Fruit fly (Drosophila melanogaster) whole organism, prepupa: ENCODE results near the gene Agpat2.

Experiments used
- Blimp-1 ChIP-seq: fragments of 200-800 bp; sonication (Bioruptor generic); optimal IDR thresholded peaks from 3 replicates; lab custom pipeline; 2017; ENCODE audit warnings: missing biosample characterization, missing genetic modification characterization, mild to moderate bottlenecking, moderate library complexity, missing genetic modification reagents
- CG10631 ChIP-seq: fragments of 200-800 bp; sonication (Bioruptor generic); optimal IDR thresholded peaks from 2 replicates; lab custom pipeline; 2016; ENCODE audit warnings: missing biosample characterization, missing genetic modification characterization
- CG10669 ChIP-seq: fragments of 200-800 bp; sonication (Bioruptor generic); optimal IDR thresholded peaks from 3 replicates; lab custom pipeline; 2018; ENCODE audit warnings: missing biosample characterization, mild to moderate bottlenecking, missing genetic modification characterization, moderate library complexity
- CG11294 ChIP-seq: fragments of 200-800 bp; sonication (Bioruptor generic); IDR thresholded peaks from 2 replicates; pipeline ENCODE4 v1.3.6; 2022; ENCODE audit warnings: missing biosample characterization, missing genetic modification characterization
- CG11902 ChIP-seq: fragments of 200-800 bp; sonication (Bioruptor generic); optimal IDR thresholded peaks from 3 replicates; lab custom pipeline; 2016; ENCODE audit warnings: missing biosample characterization, missing genetic modification characterization
- CG15336 ChIP-seq: fragments of 200-800 bp; sonication (Bioruptor generic); IDR thresholded peaks from 2 replicates; pipeline ENCODE4 v1.3.6; 2022; ENCODE audit warnings: missing biosample characterization, missing genetic modification characterization
- CG31627 ChIP-seq: fragments of 200-800 bp; sonication (Bioruptor generic); optimal IDR thresholded peaks from 3 replicates; lab custom pipeline; 2016; ENCODE audit warnings: missing biosample characterization, missing genetic modification characterization
- CG32006 ChIP-seq: fragments of 200-800 bp; sonication (Bioruptor generic); optimal IDR thresholded peaks from 3 replicates; lab custom pipeline; 2017; ENCODE audit warnings: missing biosample characterization, mild to moderate bottlenecking, missing genetic modification characterization
- CG4318 ChIP-seq: fragments of 200-800 bp; sonication (Bioruptor generic); optimal IDR thresholded peaks from 3 replicates; lab custom pipeline; 2017; ENCODE audit warnings: missing biosample characterization, mild to moderate bottlenecking, missing genetic modification characterization
- CG6163 ChIP-seq: fragments of 200-800 bp; sonication (Bioruptor generic); IDR thresholded peaks from 3 replicates; pipeline ENCODE4 v1.3.6; 2022; ENCODE audit warnings: missing biosample characterization, missing genetic modification characterization
- CG6276 ChIP-seq: fragments of 200-800 bp; sonication (Bioruptor generic); optimal IDR thresholded peaks from 2 replicates; lab custom pipeline; 2017; ENCODE audit warnings: missing biosample characterization, mild to moderate bottlenecking, missing genetic modification characterization
- CG6792 ChIP-seq: fragments of 200-800 bp; sonication (Bioruptor generic); optimal IDR thresholded peaks from 3 replicates; lab custom pipeline; 2016; ENCODE audit warnings: missing biosample characterization, missing genetic modification characterization
- CG6808 ChIP-seq: fragments of 200-800 bp; sonication (Bioruptor generic); optimal IDR thresholded peaks from 3 replicates; lab custom pipeline; 2017; ENCODE audit warnings: missing biosample characterization, missing genetic modification characterization, mild to moderate bottlenecking, moderate library complexity, missing genetic modification reagents
- CG6854 ChIP-seq: fragments of 200-800 bp; sonication (Bioruptor generic); optimal IDR thresholded peaks from 2 replicates; lab custom pipeline; 2017; ENCODE audit warnings: missing biosample characterization, mild to moderate bottlenecking, missing genetic modification characterization
- CG7368 ChIP-seq: fragments of 200-800 bp; sonication (Bioruptor generic); optimal IDR thresholded peaks from 3 replicates; lab custom pipeline; 2016; ENCODE audit warnings: missing biosample characterization, missing genetic modification characterization
- CG8119 ChIP-seq: fragments of 200-800 bp; sonication (Bioruptor generic); IDR thresholded peaks from 3 replicates; pipeline ENCODE4 v1.3.6; 2022; ENCODE audit warnings: missing biosample characterization, missing genetic modification characterization
- CG8632 ChIP-seq: fragments of 200-800 bp; sonication (Bioruptor generic); optimal IDR thresholded peaks from 3 replicates; lab custom pipeline; 2016; ENCODE audit warnings: missing biosample characterization, missing genetic modification characterization
- CG9139 ChIP-seq: fragments of 200-800 bp; sonication (Bioruptor generic); optimal IDR thresholded peaks from 3 replicates; lab custom pipeline; 2017; ENCODE audit warnings: missing biosample characterization, mild to moderate bottlenecking, missing genetic modification characterization
- Eip75B ChIP-seq: fragments of 200-800 bp; sonication (Bioruptor generic); optimal IDR thresholded peaks from 3 replicates; lab custom pipeline; 2016; ENCODE audit warnings: missing biosample characterization, missing genetic modification characterization
- Eip78C ChIP-seq: fragments of 200-800 bp; sonication (Bioruptor generic); peaks from one replicate; lab custom pipeline; 2016; ENCODE audit warnings: missing biosample characterization, missing genetic modification characterization
- Ets21C ChIP-seq: fragments of 200-800 bp; sonication (Bioruptor generic); optimal IDR thresholded peaks from 3 replicates; lab custom pipeline; 2016; ENCODE audit warnings: missing biosample characterization, missing genetic modification characterization
- Gug ChIP-seq: fragments of 200-800 bp; sonication (Bioruptor generic); IDR thresholded peaks from 2 replicates; pipeline ENCODE4 v1.3.6; 2022; ENCODE audit warnings: missing biosample characterization, missing genetic modification characterization
- Hr38 ChIP-seq: sonication (Bioruptor generic); optimal IDR thresholded peaks from 2 replicates; lab custom pipeline; 2016; ENCODE audit warnings: missing biosample characterization, missing genetic modification characterization
- Hr4 ChIP-seq: fragments of 200-800 bp; sonication (Bioruptor generic); optimal IDR thresholded peaks from 3 replicates; lab custom pipeline; 2016; ENCODE audit warnings: missing biosample characterization, missing genetic modification characterization
- Lpt ChIP-seq: fragments of 200-800 bp; sonication (Bioruptor generic); optimal IDR thresholded peaks from 3 replicates; lab custom pipeline; 2016; ENCODE audit warnings: missing biosample characterization, missing genetic modification characterization
- Met ChIP-seq: fragments of 200-800 bp; sonication (Bioruptor generic); optimal IDR thresholded peaks from 3 replicates; lab custom pipeline; 2016; ENCODE audit warnings: missing biosample characterization, missing genetic modification characterization
- OdsH ChIP-seq: fragments of 200-800 bp; sonication (Bioruptor generic); optimal IDR thresholded peaks from 3 replicates; lab custom pipeline; 2016; ENCODE audit warnings: missing biosample characterization, missing genetic modification characterization
- Smox ChIP-seq: fragments of 200-800 bp; sonication (Bioruptor generic); optimal IDR thresholded peaks from 3 replicates; lab custom pipeline; 2016; ENCODE audit warnings: missing biosample characterization, missing genetic modification characterization
- Sox102F ChIP-seq: fragments of 200-800 bp; sonication (Bioruptor generic); optimal IDR thresholded peaks from 2 replicates; lab custom pipeline; 2016; ENCODE audit warnings: missing biosample characterization, mild to moderate bottlenecking, missing genetic modification characterization
- Sox14 ChIP-seq: fragments of 200-800 bp; sonication (Bioruptor generic); optimal IDR thresholded peaks from 3 replicates; lab custom pipeline; 2016; ENCODE audit warnings: missing biosample characterization, missing genetic modification characterization
- Sox15 ChIP-seq: fragments of 200-800 bp; sonication (Bioruptor generic); optimal IDR thresholded peaks from 3 replicates; lab custom pipeline; 2016; ENCODE audit warnings: missing biosample characterization, missing genetic modification characterization
- achi ChIP-seq: fragments of 200-800 bp; sonication (Bioruptor generic); optimal IDR thresholded peaks from 3 replicates; lab custom pipeline; 2016; ENCODE audit warnings: missing biosample characterization, missing genetic modification characterization
- dac ChIP-seq: fragments of 200-800 bp; sonication (Bioruptor generic); optimal IDR thresholded peaks from 2 replicates; lab custom pipeline; 2017; ENCODE audit warnings: missing biosample characterization, mild to moderate bottlenecking, missing genetic modification characterization
- dsx ChIP-seq: fragments of 200-800 bp; optimal IDR thresholded peaks from 3 replicates; lab custom pipeline; 2019; ENCODE audit warnings: missing biosample characterization, mild to moderate bottlenecking, missing genetic modification characterization, moderate library complexity; ENCODE audit not compliant: poor library complexity, severe bottlenecking
- eg ChIP-seq: fragments of 200-800 bp; sonication (Bioruptor generic); IDR thresholded peaks from 3 replicates; pipeline ENCODE4 v1.3.6; 2022; ENCODE audit warnings: missing biosample characterization, missing genetic modification characterization
- esn ChIP-seq: fragments of 200-800 bp; sonication (Bioruptor generic); optimal IDR thresholded peaks from 2 replicates; lab custom pipeline; 2016; ENCODE audit warnings: missing biosample characterization, mild to moderate bottlenecking, missing genetic modification characterization, moderate library complexity
- fd59A ChIP-seq: fragments of 200-800 bp; sonication (Bioruptor generic); optimal IDR thresholded peaks from 2 replicates; lab custom pipeline; 2017; ENCODE audit warnings: missing biosample characterization, mild to moderate bottlenecking, missing genetic modification characterization, missing genetic modification reagents
- fd85E ChIP-seq: fragments of 200-800 bp; sonication (Bioruptor generic); optimal IDR thresholded peaks from 3 replicates; lab custom pipeline; 2016; ENCODE audit warnings: missing biosample characterization, missing genetic modification characterization
- fkh ChIP-seq: fragments of 200-800 bp; sonication (Bioruptor generic); optimal IDR thresholded peaks from 3 replicates; lab custom pipeline; 2017; ENCODE audit warnings: missing biosample characterization, mild to moderate bottlenecking, missing genetic modification characterization, moderate library complexity
- lz ChIP-seq: fragments of 200-800 bp; sonication (Bioruptor generic); optimal IDR thresholded peaks from 3 replicates; lab custom pipeline; 2016; ENCODE audit warnings: missing biosample characterization, missing genetic modification characterization
- net ChIP-seq: fragments of 200-800 bp; sonication (Bioruptor generic); optimal IDR thresholded peaks from 3 replicates; lab custom pipeline; 2016; ENCODE audit warnings: missing biosample characterization, missing genetic modification characterization
- pdm3 ChIP-seq: fragments of 200-800 bp; sonication (Bioruptor generic); optimal IDR thresholded peaks from 3 replicates; lab custom pipeline; 2016; ENCODE audit warnings: missing biosample characterization, missing genetic modification characterization
- salr ChIP-seq, 2 experiments: fragments of 200-800 bp; sonication (Bioruptor generic); optimal IDR thresholded peaks; 3 replicates each; lab custom pipeline; 2016 to 2018; ENCODE audit warnings: missing biosample characterization in 2 of 2, missing genetic modification characterization in 2 of 2, mild to moderate bottlenecking in 1 of 2
- spab ChIP-seq: fragments of 200-800 bp; sonication (Bioruptor generic); optimal IDR thresholded peaks from 2 replicates; lab custom pipeline; 2017; ENCODE audit warnings: missing biosample characterization, mild to moderate bottlenecking, missing genetic modification characterization, missing genetic modification reagents
- ss ChIP-seq, 2 experiments: fragments of 200-800 bp; sonication (Bioruptor generic); optimal IDR thresholded peaks; 2 replicates in 1 of 2; 3 replicates in 1 of 2; lab custom pipeline; 2017 to 2018; ENCODE audit warnings: mild to moderate bottlenecking in 2 of 2, missing biosample characterization in 2 of 2, missing genetic modification characterization in 2 of 2, moderate library complexity in 1 of 2
- svp ChIP-seq: fragments of 200-800 bp; sonication (Bioruptor generic); peaks from one replicate; lab custom pipeline; 2016; ENCODE audit warnings: missing biosample characterization, missing genetic modification characterization
- vri ChIP-seq: fragments of 200-800 bp; sonication (Bioruptor generic); optimal IDR thresholded peaks from 3 replicates; lab custom pipeline; 2016; ENCODE audit warnings: missing biosample characterization, mild to moderate bottlenecking, missing genetic modification characterization

Gene Agpat2

DNA sequence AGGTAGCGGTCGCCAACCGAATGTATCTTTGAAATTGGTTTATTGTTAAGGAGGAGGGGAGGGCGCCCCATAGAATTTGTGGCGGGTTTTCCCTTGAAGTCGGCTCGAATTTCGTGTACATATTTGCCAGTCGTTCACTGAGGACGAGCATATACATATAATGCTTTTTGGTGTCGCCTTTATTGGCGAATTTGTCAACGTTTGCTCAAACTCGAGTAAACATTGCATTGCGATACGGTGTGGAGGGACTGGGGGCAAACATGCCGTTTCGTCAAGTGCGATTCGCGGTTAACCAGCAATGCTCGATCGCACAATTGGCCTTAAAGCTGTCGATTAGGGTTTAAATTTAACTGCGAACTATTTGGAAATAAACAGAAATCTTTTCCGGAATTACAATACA is 46.2 kb downstream of the Agpat2 start:
- TF ChIP-seq CG10669 (GFP tag; lab: Kevin White, UChicago) (no peak), CG6163 (GFP tag; lab: Robert Waterston, UW) (no peak), Blimp-1 (GFP tag; lab: Kevin White, UChicago) (peak; percentile 4), salr (GFP tag; optimal IDR thresholded peaks at IDR 0.05; lab: Kevin White, UChicago) (no peak), CG32006 (GFP tag; lab: Kevin White, UChicago) (no peak), Sox14 (GFP tag; lab: Kevin White, UChicago) (no peak), CG11294 (GFP tag; lab: Robert Waterston, UW) (no peak), Hr4 (no peak), achi (GFP tag; lab: Kevin White, UChicago) (no peak), CG31627 (GFP tag; lab: Kevin White, UChicago) (no peak), CG6854 (GFP tag; lab: Kevin White, UChicago) (no peak), Sox15 (no peak), Hr38 (GFP tag; lab: Kevin White, UChicago) (no peak), CG8632 (no peak), CG9139 (GFP tag; lab: Kevin White, UChicago) (no peak), svp (peak; percentile 31), spab (GFP tag; lab: Kevin White, UChicago) (no peak), CG6808 (GFP tag; lab: Kevin White, UChicago) (no peak), CG11902 (GFP tag; lab: Kevin White, UChicago) (no peak), lz (no peak), fd59A (GFP tag; lab: Kevin White, UChicago) (no peak), CG7368 (no peak), CG15336 (GFP tag; lab: Robert Waterston, UW) (no peak), Smox (GFP tag; lab: Kevin White, UChicago) (no peak), Gug (GFP tag; lab: Robert Waterston, UW) (no peak), esn (peak; percentile 23), pdm3 (no peak), Eip75B (GFP tag; lab: Kevin White, UChicago) (no peak), fd85E (GFP tag; lab: Kevin White, UChicago) (no peak), CG6792 (GFP tag; lab: Kevin White, UChicago) (no peak), Ets21C (GFP tag; lab: Kevin White, UChicago) (no peak), vri (GFP tag; lab: Kevin White, UChicago) (peak; percentile 20), CG4318 (GFP tag; lab: Kevin White, UChicago) (no peak), Eip78C (peak; percentile 52), fkh (peak; percentile 34), dsx (GFP tag; lab: Kevin White, UChicago) (no peak), dac (no peak), Lpt (GFP tag; lab: Kevin White, UChicago) (no peak), CG8119 (GFP tag; lab: Robert Waterston, UW) (no peak), Met (no peak)
- TF ChIP-seq, all 60 proteins: peak for 6

DNA sequence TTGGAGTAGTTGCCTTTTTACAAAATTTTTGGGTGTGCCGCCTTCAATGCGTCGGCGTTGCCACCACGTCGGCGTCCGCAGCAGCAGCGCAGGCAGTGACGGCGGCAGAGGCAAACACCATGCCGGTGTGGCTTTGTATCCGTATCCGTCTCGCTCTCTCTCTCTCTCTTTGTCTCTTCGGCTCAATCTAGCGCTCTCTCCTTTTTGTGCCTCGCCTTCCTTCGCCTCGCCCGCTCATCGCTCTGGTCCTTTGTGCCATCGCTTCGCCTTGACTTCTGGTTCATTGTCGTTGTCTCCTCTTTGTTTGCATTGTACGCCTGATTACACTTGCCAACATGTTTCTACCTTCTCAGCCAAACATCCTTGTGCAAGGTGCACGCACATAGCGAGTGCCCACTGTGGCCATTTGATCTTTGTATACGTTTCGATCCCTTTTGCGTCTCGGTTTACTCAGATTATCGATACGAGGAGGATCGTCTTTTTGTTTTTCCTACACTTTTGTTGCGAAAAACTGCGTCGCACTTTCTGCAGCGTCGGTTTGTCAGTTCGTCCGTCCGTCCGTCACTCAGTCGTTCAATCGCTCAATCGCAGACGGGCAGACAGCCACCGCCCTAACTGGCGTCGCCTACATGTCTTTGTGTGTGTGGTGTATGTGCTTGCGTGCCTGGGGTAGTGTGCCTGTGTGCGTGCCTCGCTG is 47.3 kb downstream of the Agpat2 start:
- no peak for TF ChIP-seq CG4318 (GFP tag; lab: Kevin White, UChicago)
- TF ChIP-seq Eip75B (GFP tag; lab: Kevin White, UChicago), result peak; percentile 89
- peak; percentile 59 for TF ChIP-seq CG8632
- TF ChIP-seq dac, result peak; percentile 14
- TF ChIP-seq Eip78C, result peak; percentile 94
- peak; percentile 73 for TF ChIP-seq CG10631 (GFP tag; lab: Kevin White, UChicago)
- TF ChIP-seq CG15336 (GFP tag; lab: Robert Waterston, UW), result peak; percentile 60
- TF ChIP-seq eg, result peak; percentile 60
- peak; percentile 60 for TF ChIP-seq CG7368
- TF ChIP-seq CG8119 (GFP tag; lab: Robert Waterston, UW), result peak; percentile 55; the same call in 2 of the 3 replicates
- TF ChIP-seq fd59A (GFP tag; lab: Kevin White, UChicago), result peak; percentile 65
- TF ChIP-seq ss (GFP tag; optimal IDR thresholded peaks at IDR 0.05; lab: Kevin White, UChicago), result peak; percentile 82 to 90
- peak; percentile 62 for TF ChIP-seq fd85E (GFP tag; lab: Kevin White, UChicago)
- TF ChIP-seq CG32006 (GFP tag; lab: Kevin White, UChicago), result peak; percentile 65
- peak; percentile 82 for TF ChIP-seq CG6163 (GFP tag; lab: Robert Waterston, UW)
- peak; percentile 73 for TF ChIP-seq CG6808 (GFP tag; lab: Kevin White, UChicago)
- peak; percentile 75 for TF ChIP-seq spab (GFP tag; lab: Kevin White, UChicago)
- TF ChIP-seq Sox15, result peak; percentile 7
- TF ChIP-seq vri (GFP tag; lab: Kevin White, UChicago), result peak; percentile 55
- TF ChIP-seq lz, result peak; percentile 79
- peak; percentile 16 for TF ChIP-seq CG6276 (GFP tag; lab: Kevin White, UChicago)
- TF ChIP-seq Sox102F (GFP tag; lab: Kevin White, UChicago), result peak; percentile 88
- peak; percentile 56 for TF ChIP-seq Hr4
- peak; percentile 47 for TF ChIP-seq CG9139 (GFP tag; lab: Kevin White, UChicago)
- peak; percentile 73 for TF ChIP-seq CG31627 (GFP tag; lab: Kevin White, UChicago)
- peak; percentile 58 for TF ChIP-seq OdsH
- peak; percentile 59 for TF ChIP-seq net (GFP tag; lab: Kevin White, UChicago)
- TF ChIP-seq esn, result peak; percentile 85
